Worm (Caenorhabditis elegans) whole organism, late embryonic: ENCODE data around the gene C01G6.3.

Source experiments
- T23F11.4 ChIP-seq: fragments of 200-800 bp; sonication (Bioruptor generic); optimal IDR thresholded peaks from 2 replicates; lab custom pipeline; 2018; ENCODE audit warnings: mild to moderate bottlenecking, missing genetic modification characterization, missing compliant biosample characterization
- ama-1 ChIP-seq: fragments of 150-350 bp; optimal IDR thresholded peaks from 2 replicates; lab custom pipeline; 2014
- ceh-22 ChIP-seq: sonication (generic microtip); optimal IDR thresholded peaks from 2 replicates; lab custom pipeline; 2017; ENCODE audit warnings: missing biosample characterization, missing genetic modification characterization
- che-1 ChIP-seq: sonication (generic microtip); optimal IDR thresholded peaks from 2 replicates; lab custom pipeline; 2016; ENCODE audit warnings: mild to moderate bottlenecking, missing genetic modification characterization, missing compliant biosample characterization
- elt-2 ChIP-seq: sonication (generic microtip); optimal IDR thresholded peaks from 2 replicates; lab custom pipeline; 2016; ENCODE audit warnings: missing genetic modification reagents, missing genetic modification characterization, missing compliant biosample characterization
- fkh-10 ChIP-seq: fragments of 150-350 bp; optimal IDR thresholded peaks from 2 replicates; lab custom pipeline; 2014; ENCODE audit warnings: missing biosample characterization, missing genetic modification reagents, missing genetic modification characterization
- madf-2 ChIP-seq: sonication (generic microtip); optimal IDR thresholded peaks from 2 replicates; lab custom pipeline; 2017; ENCODE audit warnings: missing genetic modification characterization, missing compliant biosample characterization
- nfya-1 ChIP-seq: sonication (generic microtip); optimal IDR thresholded peaks from 2 replicates; lab custom pipeline; 2017; ENCODE audit warnings: missing genetic modification characterization, mild to moderate bottlenecking, missing compliant biosample characterization, antibody characterized with exemption, moderate library complexity
- pha-4 ChIP-seq: fragments of 150-350 bp; optimal IDR thresholded peaks from 2 replicates; lab custom pipeline; 2018; ENCODE audit warnings: missing biosample characterization, missing genetic modification reagents, missing genetic modification characterization
- pros-1 ChIP-seq: fragments of 150-350 bp; optimal IDR thresholded peaks from 2 replicates; lab custom pipeline; 2014; ENCODE audit warnings: missing biosample characterization, missing genetic modification reagents, missing genetic modification characterization
- tbx-7 ChIP-seq: sonication (generic microtip); optimal IDR thresholded peaks from 2 replicates; lab custom pipeline; 2016; ENCODE audit warnings: missing genotype, missing genetic modification characterization, missing compliant biosample characterization
- unc-86 ChIP-seq: sonication (generic microtip); optimal IDR thresholded peaks from 2 replicates; lab custom pipeline; 2016; ENCODE audit warnings: missing genetic modification characterization, missing compliant biosample characterization

DNA sequence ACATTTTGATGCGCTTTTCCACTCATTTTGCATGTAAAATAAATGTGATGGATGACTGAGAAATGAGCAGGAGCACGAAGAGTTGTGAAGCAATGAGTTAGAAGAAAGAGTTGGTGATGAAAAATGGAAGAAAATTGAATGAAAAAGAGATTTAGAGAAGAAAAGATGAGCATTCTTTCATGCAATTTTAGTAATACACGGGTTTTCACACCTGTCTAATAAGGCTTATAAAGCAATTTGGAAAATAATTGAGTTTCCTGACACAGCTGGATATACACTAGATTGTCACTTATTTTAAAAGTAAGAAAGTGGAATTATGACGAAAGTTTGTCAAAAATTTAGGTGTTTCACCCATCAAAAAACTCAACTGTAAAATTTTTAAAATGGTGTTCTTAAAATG lies 41.1 kb downstream of the C01G6.3 start:
- TF ChIP-seq T23F11.4 (GFP tag; lab: Kevin White, UChicago) (no peak), pros-1 (tag; lab: Kevin White, UChicago) (no peak), unc-86 (tag; lab: Kevin White, UChicago) (no peak), pha-4 (no peak), ama-1 (no peak), fkh-10 (GFP tag; lab: Kevin White, UChicago) (no peak), tbx-7 (tag; lab: Kevin White, UChicago) (no peak), madf-2 (tag; lab: Kevin White, UChicago) (no peak), elt-2 (tag; lab: Kevin White, UChicago) (no peak), nfya-1 (no peak), ceh-22 (tag; lab: Kevin White, UChicago) (no peak), che-1 (tag; lab: Kevin White, UChicago) (no peak)
